Fruit fly (Drosophila melanogaster) whole organism, wandering third instar larva: ENCODE measurements around the gene CG15370.

Experiments used
- Dfd ChIP-seq: fragments of >200 bp; optimal IDR thresholded peaks from 2 replicates; lab custom pipeline; 2017; ENCODE audit warnings: missing biosample characterization, missing genetic modification characterization
- Hnf4 ChIP-seq: fragments of 200-800 bp; sonication (Bioruptor generic); optimal IDR thresholded peaks from 2 replicates; lab custom pipeline; 2016; ENCODE audit warnings: missing biosample characterization, mild to moderate bottlenecking, missing genetic modification characterization
- br ChIP-seq: fragments of 200-800 bp; sonication (Bioruptor generic); optimal IDR thresholded peaks from 2 replicates; lab custom pipeline; 2016; ENCODE audit warnings: missing biosample characterization, missing genetic modification characterization
- dl ChIP-seq, 2 experiments: fragments of 175-275, 200-275 bp in 1 of 2; fragments of 200-275 bp in 1 of 2; sonication (Bioruptor generic); optimal IDR thresholded peaks; lab custom pipeline; 2018; ENCODE audit warnings: mild to moderate bottlenecking in 2 of 2, missing biosample characterization in 2 of 2, missing genetic modification characterization in 2 of 2, moderate library complexity in 2 of 2; ENCODE audit not compliant: partially characterized antibody in 2 of 2, insufficient read depth in 1 of 2
- dsf ChIP-seq: sonication (Bioruptor generic); optimal IDR thresholded peaks from 2 replicates; lab custom pipeline; 2016; ENCODE audit warnings: missing biosample characterization, missing genetic modification characterization, borderline replicate concordance
- h ChIP-seq: fragments of 200-800 bp; sonication (Bioruptor generic); optimal IDR thresholded peaks from 3 replicates; lab custom pipeline; 2016; ENCODE audit warnings: missing biosample characterization, mild to moderate bottlenecking, missing genetic modification characterization
- psq ChIP-seq: fragments of 200-800 bp; sonication (Bioruptor generic); optimal IDR thresholded peaks from 3 replicates; lab custom pipeline; 2017; ENCODE audit warnings: missing biosample characterization, mild to moderate bottlenecking, missing genetic modification characterization, moderate library complexity
- rgr ChIP-seq: fragments of 200-800 bp; sonication (Bioruptor generic); optimal IDR thresholded peaks from 3 replicates; lab custom pipeline; 2016; ENCODE audit warnings: missing biosample characterization, mild to moderate bottlenecking, missing genetic modification characterization

dm6 chrX:9255021-9255420 is 29.8 kb downstream of the CG15370 start:
- no peak for TF ChIP-seq rgr (GFP tag; lab: Kevin White, UChicago)
- no peak for TF ChIP-seq Hnf4 (GFP tag; lab: Kevin White, UChicago)
- no peak for TF ChIP-seq dl (GFP tag; optimal IDR thresholded peaks at IDR 0.05; lab: Kevin White, UChicago; ENCODE audit: insufficient read depth in 1 of 2, partially characterized antibody in 2 of 2)
- no peak for TF ChIP-seq dsf (GFP tag; lab: Kevin White, UChicago)
- no peak for TF ChIP-seq h
- TF ChIP-seq br (GFP tag; lab: Kevin White, UChicago): no peak
- no peak for TF ChIP-seq Dfd (GFP tag; lab: Kevin White, UChicago)
- TF ChIP-seq psq (GFP tag; lab: Kevin White, UChicago): no peak
